Fruit fly (Drosophila melanogaster): ENCODE measurements around the gene RpS14a.
A peak's percentile ranks its signal among the peaks of the same experiment; 100 is the strongest.

- peak; percentile 12 for TF ChIP-seq CG17806 (tag; optimal IDR thresholded peaks at IDR 0.05)
- no peak for TF ChIP-seq EcR (GFP tag; optimal IDR thresholded peaks at IDR 0.05)
- TF ChIP-seq gl (tag; optimal IDR thresholded peaks at IDR 0.05): no peak
- peak; percentile 39 for TF ChIP-seq CG9948 (tag; optimal IDR thresholded peaks at IDR 0.05)
- no peak for TF ChIP-seq CG13204 (GFP tag; optimal IDR thresholded peaks at IDR 0.05)
- TF ChIP-seq CG10348 (GFP tag; IDR thresholded peaks at IDR 0.05): no peak
- peak; percentile 30 for TF ChIP-seq CG34367 (tag; optimal IDR thresholded peaks at IDR 0.05)
- peak; percentile 51 for TF ChIP-seq Pif1A (GFP tag; optimal IDR thresholded peaks at IDR 0.05)
- no peak for TF ChIP-seq CG12605 (GFP tag; IDR thresholded peaks at IDR 0.05)
- peak; percentile 16 for TF ChIP-seq Snoo (tag; optimal IDR thresholded peaks at IDR 0.05)
- peak; percentile 61 for TF ChIP-seq CG8301 (tag; optimal IDR thresholded peaks at IDR 0.05)
- TF ChIP-seq Ets98B (GFP tag; IDR thresholded peaks at IDR 0.05): no peak
- peak; percentile 32; the same call in 2 of the 3 replicates for TF ChIP-seq CG4496 (GFP tag; IDR thresholded peaks at IDR 0.05)
Measured at dm6 chrX:7978027-7978426, 44.5 kb downstream of the RpS14a start.
